Fruit fly (Drosophila melanogaster) whole organism, embryonic: Measurements from ENCODE around the gene CG11178.

ENCODE experiments used
- CG11504 ChIP-seq: fragments of 200-800 bp; sonication (Bioruptor generic); optimal IDR thresholded peaks from 3 replicates; lab custom pipeline; 2019; ENCODE audit warnings: missing biosample characterization, mild to moderate bottlenecking, missing genetic modification characterization, moderate library complexity
- CG12236 ChIP-seq: fragments of 200-800 bp; sonication (Bioruptor generic); optimal IDR thresholded peaks from 2 replicates; lab custom pipeline; 2016; ENCODE audit warnings: missing biosample characterization, missing genetic modification characterization
- CG1233 ChIP-seq: fragments of 200-800 bp; sonication (Bioruptor generic); optimal IDR thresholded peaks from 4 replicates; lab custom pipeline; 2018; ENCODE audit warnings: missing biosample characterization, mild to moderate bottlenecking, missing genetic modification characterization
- CG12659 ChIP-seq: fragments of 200-800 bp; sonication (Bioruptor generic); optimal IDR thresholded peaks from 3 replicates; lab custom pipeline; 2017; ENCODE audit warnings: mild to moderate bottlenecking, missing biosample characterization, missing genetic modification reagents, missing genetic modification characterization
- CG13287 ChIP-seq: fragments of 200-800 bp; sonication (Bioruptor generic); IDR thresholded peaks from 2 replicates; pipeline ENCODE4 v1.3.6; 2022; ENCODE audit warnings: missing biosample characterization, missing genetic modification characterization; ENCODE audit not compliant: partially characterized antibody
- CG15011 ChIP-seq: fragments of 200-800 bp; sonication (Bioruptor generic); optimal IDR thresholded peaks from 3 replicates; lab custom pipeline; 2018; ENCODE audit warnings: missing biosample characterization, mild to moderate bottlenecking, missing genetic modification characterization
- CG15073 ChIP-seq: fragments of 200-800 bp; sonication (Bioruptor generic); optimal IDR thresholded peaks from 2 replicates; lab custom pipeline; 2016; ENCODE audit warnings: missing biosample characterization, missing genetic modification characterization
- CG30020 ChIP-seq: fragments of 200-800 bp; optimal IDR thresholded peaks from 2 replicates; lab custom pipeline; 2019; ENCODE audit warnings: missing biosample characterization, mild to moderate bottlenecking, missing genetic modification characterization, moderate library complexity
- CG31224 ChIP-seq: fragments of 200-800 bp; sonication (Bioruptor generic); IDR thresholded peaks from 2 replicates; pipeline ENCODE4 v1.3.6; 2022; ENCODE audit warnings: missing biosample characterization, missing genetic modification characterization
- CG31388 ChIP-seq: fragments of 200-800 bp; sonication (Bioruptor generic); optimal IDR thresholded peaks from 2 replicates; lab custom pipeline; 2016; ENCODE audit warnings: missing biosample characterization, missing genetic modification characterization
- CG42726 ChIP-seq: fragments of 200-800 bp; sonication (Bioruptor generic); IDR thresholded peaks from 2 replicates; pipeline ENCODE4 v1.3.6; 2022; ENCODE audit warnings: missing biosample characterization, missing genetic modification characterization; ENCODE audit not compliant: partially characterized antibody
- CG6683 ChIP-seq: fragments of 200-800 bp; sonication (Bioruptor generic); optimal IDR thresholded peaks from 2 replicates; lab custom pipeline; 2017; ENCODE audit warnings: missing biosample characterization, mild to moderate bottlenecking, missing genetic modification characterization, missing genetic modification reagents
- CG9215 ChIP-seq: fragments of 200-800 bp; sonication (Bioruptor generic); IDR thresholded peaks from 2 replicates; pipeline ENCODE4 v1.3.6; 2022; ENCODE audit warnings: missing biosample characterization, missing genetic modification characterization
- CHES-1-like ChIP-seq: fragments of 200-800 bp; sonication (Bioruptor generic); optimal IDR thresholded peaks from 2 replicates; lab custom pipeline; 2016; ENCODE audit warnings: missing biosample characterization, missing genetic modification characterization
- Dfd ChIP-seq, 2 experiments: fragments of >200 bp; optimal IDR thresholded peaks; 2 replicates each; lab custom pipeline; 2017; ENCODE audit warnings: missing biosample characterization in 2 of 2, missing genetic modification characterization in 2 of 2
- Dip3 ChIP-seq: fragments of 200-800 bp; sonication (Bioruptor generic); optimal IDR thresholded peaks from 3 replicates; lab custom pipeline; 2016; ENCODE audit warnings: missing biosample characterization, missing genetic modification characterization
- Ets97D ChIP-seq: fragments of 200-800 bp; sonication (Bioruptor generic); optimal IDR thresholded peaks from 3 replicates; lab custom pipeline; 2016; ENCODE audit warnings: missing biosample characterization, missing genetic modification characterization
- Fer2 ChIP-seq: fragments of 200-800 bp; sonication (Bioruptor generic); optimal IDR thresholded peaks from 2 replicates; lab custom pipeline; 2018; ENCODE audit warnings: missing biosample characterization, mild to moderate bottlenecking, missing genetic modification characterization, moderate library complexity
- Hand ChIP-seq: fragments of 200-800 bp; sonication (Bioruptor generic); optimal IDR thresholded peaks from 2 replicates; lab custom pipeline; 2017; ENCODE audit warnings: mild to moderate bottlenecking, missing biosample characterization, missing genetic modification reagents, missing genetic modification characterization
- Hr78 ChIP-seq, 2 experiments: fragments of 200-800 bp in 1 of 2; fragments of >200 bp in 1 of 2; sonication (Bioruptor generic) in 1 of 2; optimal IDR thresholded peaks; 2 replicates each; lab custom pipeline; 2017 to 2019; ENCODE audit warnings: missing biosample characterization in 2 of 2, missing genetic modification characterization in 2 of 2, mild to moderate bottlenecking in 1 of 2, moderate library complexity in 1 of 2
- Jarid2 ChIP-seq: fragments of 200-800 bp; sonication (Bioruptor generic); optimal IDR thresholded peaks from 3 replicates; lab custom pipeline; 2017; ENCODE audit warnings: mild to moderate bottlenecking, missing biosample characterization, missing genetic modification reagents, missing genetic modification characterization
- Max ChIP-seq: fragments of 200-800 bp; sonication (Bioruptor generic); optimal IDR thresholded peaks from 2 replicates; lab custom pipeline; 2016; ENCODE audit warnings: missing biosample characterization, mild to moderate bottlenecking, missing genetic modification characterization
- Med ChIP-seq: fragments of 200-800 bp; sonication (Bioruptor generic); peaks from one replicate; lab custom pipeline; 2016; ENCODE audit warnings: missing biosample characterization, missing genetic modification characterization, mild to moderate bottlenecking, inconsistent platforms, moderate library complexity
- Mrtf ChIP-seq: fragments of 200-800 bp; sonication (Bioruptor generic); IDR thresholded peaks from 3 replicates; pipeline ENCODE4 v1.3.6; 2022; ENCODE audit warnings: missing biosample characterization, missing genetic modification characterization
- Nf-YC ChIP-seq: fragments of 200-800 bp; optimal IDR thresholded peaks from 3 replicates; lab custom pipeline; 2019; ENCODE audit warnings: missing biosample characterization, mild to moderate bottlenecking, missing genetic modification characterization, moderate library complexity
- Oaz ChIP-seq: fragments of 200-800 bp; sonication (Bioruptor generic); IDR thresholded peaks from 2 replicates; pipeline ENCODE4 v1.3.6; 2022; ENCODE audit warnings: missing biosample characterization, missing genetic modification characterization
- Oli ChIP-seq: fragments of 200-800 bp; sonication (Bioruptor generic); optimal IDR thresholded peaks from 2 replicates; lab custom pipeline; 2018; ENCODE audit warnings: missing biosample characterization, mild to moderate bottlenecking, missing genetic modification characterization, moderate library complexity
- Ravus ChIP-seq: fragments of 200-800 bp; sonication (Bioruptor generic); IDR thresholded peaks from 2 replicates; pipeline ENCODE4 v1.3.6; 2022; ENCODE audit warnings: missing biosample characterization, missing genetic modification characterization
- Six4 ChIP-seq: fragments of 200-800 bp; sonication (Bioruptor generic); optimal IDR thresholded peaks from 2 replicates; lab custom pipeline; 2016; ENCODE audit warnings: missing biosample characterization, missing genetic modification characterization
- Sox100B ChIP-seq: fragments of 200-800 bp; sonication (Bioruptor generic); optimal IDR thresholded peaks from 3 replicates; lab custom pipeline; 2018; ENCODE audit warnings: missing biosample characterization, mild to moderate bottlenecking, missing genetic modification characterization
- Stat92E ChIP-seq, 3 experiments: fragments of >200 bp in 2 of 3; fragments of 200-800 bp in 1 of 3; sonication (Bioruptor generic) in 1 of 3; optimal IDR thresholded peaks; 2 replicates each; lab custom pipeline; 2017 to 2019; ENCODE audit warnings: missing biosample characterization in 3 of 3, missing genetic modification characterization in 3 of 3, mild to moderate bottlenecking in 1 of 3, moderate library complexity in 1 of 3
- Trl ChIP-seq, 3 experiments: fragments of >200 bp in 2 of 3; fragments of 200-800 bp in 1 of 3; sonication (Bioruptor generic) in 1 of 3; optimal IDR thresholded peaks; 2 replicates in 1 of 3; 3 replicates in 2 of 3; lab custom pipeline; 2016 to 2017; ENCODE audit warnings: missing biosample characterization in 1 of 3, missing genetic modification characterization in 1 of 3
- bab2 ChIP-seq: fragments of 200-800 bp; sonication (Bioruptor generic); optimal IDR thresholded peaks from 2 replicates; lab custom pipeline; 2016; ENCODE audit warnings: missing biosample characterization, missing genetic modification characterization
- cas ChIP-seq: fragments of 200-800 bp; sonication (Bioruptor generic); IDR thresholded peaks from 2 replicates; pipeline ENCODE4 v1.3.6; 2022; ENCODE audit warnings: missing biosample characterization, missing genetic modification characterization
- chinmo ChIP-seq: fragments of 200-800 bp; sonication (Bioruptor generic); IDR thresholded peaks from 4 replicates; pipeline ENCODE4 v1.3.6; 2022; ENCODE audit warnings: missing biosample characterization, missing genetic modification characterization; ENCODE audit not compliant: partially characterized antibody
- dati ChIP-seq: fragments of 200-800 bp; sonication (Bioruptor generic); IDR thresholded peaks from 2 replicates; pipeline ENCODE4 v1.3.6; 2022; ENCODE audit warnings: missing biosample characterization, missing genetic modification characterization
- dmrt99B ChIP-seq: fragments of 200-800 bp; sonication (Bioruptor generic); optimal IDR thresholded peaks from 2 replicates; lab custom pipeline; 2018; ENCODE audit warnings: missing biosample characterization, mild to moderate bottlenecking, missing genetic modification characterization, moderate library complexity
- ewg ChIP-seq: fragments of 200-800 bp; sonication (Bioruptor generic); optimal IDR thresholded peaks from 3 replicates; lab custom pipeline; 2017; ENCODE audit warnings: mild to moderate bottlenecking, missing biosample characterization, missing genetic modification reagents, missing genetic modification characterization
- fu2 ChIP-seq: fragments of 200-800 bp; sonication (Bioruptor generic); optimal IDR thresholded peaks from 2 replicates; lab custom pipeline; 2016; ENCODE audit warnings: missing biosample characterization, missing genetic modification characterization
- grn ChIP-seq: fragments of 200-800 bp; sonication (Bioruptor generic); optimal IDR thresholded peaks from 3 replicates; lab custom pipeline; 2017; ENCODE audit warnings: missing biosample characterization, missing genetic modification characterization
- hth ChIP-seq: fragments of >200 bp; optimal IDR thresholded peaks from 2 replicates; lab custom pipeline; 2017; ENCODE audit warnings: inconsistent platforms
- jumu ChIP-seq: fragments of 200-800 bp; sonication (Bioruptor generic); optimal IDR thresholded peaks from 3 replicates; lab custom pipeline; 2016; ENCODE audit warnings: missing biosample characterization, missing genetic modification characterization
- nerfin-2 ChIP-seq: fragments of 200-800 bp; sonication (Bioruptor generic); IDR thresholded peaks from 2 replicates; pipeline ENCODE4 v1.3.6; 2022; ENCODE audit warnings: missing biosample characterization, missing genetic modification characterization; ENCODE audit not compliant: partially characterized antibody
- oc ChIP-seq: fragments of 200-800 bp; sonication (Bioruptor generic); optimal IDR thresholded peaks from 2 replicates; lab custom pipeline; 2018; ENCODE audit warnings: missing biosample characterization, mild to moderate bottlenecking, missing genetic modification characterization, moderate library complexity
- pb ChIP-seq: fragments of 200-800 bp; sonication (Bioruptor generic); optimal IDR thresholded peaks from 3 replicates; lab custom pipeline; 2016; ENCODE audit warnings: missing biosample characterization, missing genetic modification characterization
- psq ChIP-seq: fragments of 200-800 bp; sonication (Bioruptor generic); optimal IDR thresholded peaks from 2 replicates; lab custom pipeline; 2017; ENCODE audit warnings: missing biosample characterization, missing genetic modification characterization
- row ChIP-seq: fragments of 200-800 bp; sonication (Bioruptor generic); IDR thresholded peaks from 3 replicates; pipeline ENCODE4 v1.3.6; 2022; ENCODE audit warnings: missing biosample characterization, missing genetic modification characterization
- sd ChIP-seq: fragments of 200-800 bp; sonication (Bioruptor generic); optimal IDR thresholded peaks from 3 replicates; lab custom pipeline; 2018; ENCODE audit warnings: missing biosample characterization, mild to moderate bottlenecking, missing genetic modification characterization, moderate library complexity
- sima ChIP-seq: fragments of 200-800 bp; sonication (Bioruptor generic); optimal IDR thresholded peaks from 2 replicates; lab custom pipeline; 2016; ENCODE audit warnings: missing biosample characterization, missing genetic modification characterization
- tup ChIP-seq: fragments of 200-800 bp; sonication (Bioruptor generic); optimal IDR thresholded peaks from 2 replicates; lab custom pipeline; 2016; ENCODE audit warnings: missing biosample characterization, mild to moderate bottlenecking, missing genetic modification characterization, moderate library complexity
- unc-4 ChIP-seq: fragments of 200-800 bp; sonication (Bioruptor generic); IDR thresholded peaks from 2 replicates; pipeline ENCODE4 v1.3.6; 2022; ENCODE audit warnings: missing biosample characterization, missing genetic modification characterization; ENCODE audit not compliant: partially characterized antibody

CG11178 gene

DNA sequence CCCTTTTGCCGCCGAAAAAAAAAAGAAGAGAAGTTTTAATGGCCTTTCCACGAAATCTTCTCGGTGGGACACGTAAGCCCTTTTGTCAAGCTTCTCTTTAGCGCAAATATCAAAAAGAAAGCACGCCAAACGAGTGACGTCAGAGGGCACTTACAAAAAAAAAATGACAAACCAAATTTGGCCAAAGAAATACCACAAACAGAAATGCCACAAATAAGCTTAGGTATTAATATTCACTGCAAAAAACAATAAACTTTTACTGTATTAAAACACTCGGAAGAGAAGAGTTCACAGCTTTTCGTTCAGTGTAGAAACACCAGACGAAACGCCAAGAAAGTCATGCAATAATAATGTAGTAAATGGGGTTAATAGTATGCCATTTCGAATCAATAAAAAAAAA, 37.4 kb upstream of the CG11178 start (continued):
- TF ChIP-seq Sox100B (GFP tag; lab: Kevin White, UChicago), result no peak
- TF ChIP-seq oc (tag; lab: Kevin White, UChicago), result no peak
- no peak for TF ChIP-seq CHES-1-like
- no peak for TF ChIP-seq Ravus (GFP tag; lab: Robert Waterston, UW)
- TF ChIP-seq unc-4 (GFP tag; lab: Robert Waterston, UW), result no peak
- TF ChIP-seq dati, result no peak
- no peak for TF ChIP-seq sd (tag; lab: Kevin White, UChicago)
- no peak for TF ChIP-seq fu2 (GFP tag; lab: Kevin White, UChicago)
- no peak for TF ChIP-seq jumu
- TF ChIP-seq Fer2, result no peak
- no peak for TF ChIP-seq Hand (GFP tag; lab: Kevin White, UChicago)
- peak; percentile 47 for TF ChIP-seq dmrt99B (tag; lab: Kevin White, UChicago)
- TF ChIP-seq Med (GFP tag; lab: Kevin White, UChicago), result peak; percentile 82
- no peak for TF ChIP-seq bab2 (GFP tag; lab: Kevin White, UChicago)
- no peak for TF ChIP-seq CG31388 (GFP tag; lab: Kevin White, UChicago)
- TF ChIP-seq Jarid2 (GFP tag; lab: Kevin White, UChicago), result no peak
- no peak for TF ChIP-seq grn (GFP tag; lab: Kevin White, UChicago)
- TF ChIP-seq pb (GFP tag; lab: Kevin White, UChicago), result no peak
- peak; percentile 55; the same call in 2 of the 3 replicates for TF ChIP-seq row (GFP tag; lab: Robert Waterston, UW)
- TF ChIP-seq CG12659, result no peak
- TF ChIP-seq CG9215 (GFP tag; lab: Robert Waterston, UW), result no peak
- no peak for TF ChIP-seq hth (lab: Kevin White, UChicago)
- TF ChIP-seq Mrtf, result no peak
- TF ChIP-seq Trl (optimal IDR thresholded peaks at IDR 0.05; lab: Kevin White, UChicago), result no peak
- no peak for TF ChIP-seq Trl (GFP tag; optimal IDR thresholded peaks at IDR 0.05; lab: Kevin White, UChicago)
- TF ChIP-seq Dip3, result peak; percentile 13
- no peak for TF ChIP-seq chinmo (GFP tag; lab: Robert Waterston, UW)
- no peak for TF ChIP-seq tup (GFP tag; lab: Kevin White, UChicago)
- TF ChIP-seq Oaz (GFP tag; lab: Robert Waterston, UW), result no peak
- no peak for TF ChIP-seq sima (GFP tag; lab: Kevin White, UChicago)
- no peak for TF ChIP-seq CG6683 (GFP tag; lab: Kevin White, UChicago)
- no peak for TF ChIP-seq CG13287 (GFP tag; lab: Robert Waterston, UW)
- no peak for TF ChIP-seq CG42726 (GFP tag; lab: Robert Waterston, UW)
- peak; percentile 59 for TF ChIP-seq CG11504 (tag; lab: Kevin White, UChicago)
- TF ChIP-seq CG15073 (GFP tag; lab: Kevin White, UChicago), result no peak
- TF ChIP-seq nerfin-2 (GFP tag; lab: Robert Waterston, UW), result no peak
- TF ChIP-seq CG15011 (GFP tag; lab: Kevin White, UChicago), result no peak
- no peak for TF ChIP-seq Stat92E (GFP tag; optimal IDR thresholded peaks at IDR 0.05; lab: Kevin White, UChicago)
- TF ChIP-seq Nf-YC (tag; lab: Kevin White, UChicago), result no peak
- TF ChIP-seq CG31224, result no peak
- TF ChIP-seq CG12236 (GFP tag; lab: Kevin White, UChicago), result no peak
- TF ChIP-seq CG1233 (GFP tag; lab: Kevin White, UChicago), result no peak
- TF ChIP-seq Max (GFP tag; lab: Kevin White, UChicago), result no peak
- TF ChIP-seq Oli, result no peak
- no peak for TF ChIP-seq Ets97D (GFP tag; lab: Kevin White, UChicago)
- no peak for TF ChIP-seq Hr78 (GFP tag; optimal IDR thresholded peaks at IDR 0.05; lab: Kevin White, UChicago)
- no peak for TF ChIP-seq Dfd (GFP tag; optimal IDR thresholded peaks at IDR 0.05; lab: Kevin White, UChicago)
- no peak for TF ChIP-seq psq (GFP tag; lab: Kevin White, UChicago)
- TF ChIP-seq Six4 (GFP tag; lab: Kevin White, UChicago), result no peak
- TF ChIP-seq cas (GFP tag; lab: Robert Waterston, UW), result no peak
- TF ChIP-seq ewg, result no peak
- no peak for TF ChIP-seq CG30020 (tag; lab: Kevin White, UChicago)
